Fruit fly (Drosophila melanogaster) whole organism, pupa: Measurements from ENCODE around the gene CG14207.

Experiments used
- CG10348 ChIP-seq: fragments of 200-800 bp; sonication (Bioruptor generic); IDR thresholded peaks from 2 replicates; pipeline ENCODE4 v1.3.6; 2022; ENCODE audit warnings: missing biosample characterization, missing genetic modification characterization
- CG12605 ChIP-seq: fragments of 200-800 bp; sonication (Bioruptor generic); IDR thresholded peaks from 2 replicates; pipeline ENCODE4 v1.3.6; 2022; ENCODE audit warnings: missing biosample characterization, missing genetic modification characterization
- CG13204 ChIP-seq: fragments of 200-800 bp; sonication (Bioruptor generic); optimal IDR thresholded peaks from 2 replicates; lab custom pipeline; 2018; ENCODE audit warnings: missing biosample characterization, mild to moderate bottlenecking, missing genetic modification characterization, moderate library complexity
- CG14655 ChIP-seq: fragments of 200-800 bp; sonication (Bioruptor generic); optimal IDR thresholded peaks from 3 replicates; lab custom pipeline; 2017; ENCODE audit warnings: mild to moderate bottlenecking, missing biosample characterization, missing genetic modification reagents, missing genetic modification characterization
- CG15710 ChIP-seq: fragments of 200-800 bp; sonication (Bioruptor generic); optimal IDR thresholded peaks from 2 replicates; lab custom pipeline; 2018; ENCODE audit warnings: missing biosample characterization, mild to moderate bottlenecking, missing genetic modification characterization, moderate library complexity
- CG17806 ChIP-seq: fragments of 200-800 bp; sonication (Bioruptor generic); optimal IDR thresholded peaks from 2 replicates; lab custom pipeline; 2018; ENCODE audit warnings: missing biosample characterization, mild to moderate bottlenecking, missing genetic modification characterization, moderate library complexity
- CG32121 ChIP-seq: fragments of 200-800 bp; sonication (Bioruptor generic); IDR thresholded peaks from 2 replicates; pipeline ENCODE4 v1.3.6; 2022; ENCODE audit warnings: missing biosample characterization, missing genetic modification characterization
- CG34367 ChIP-seq: fragments of 200-800 bp; sonication (Bioruptor generic); optimal IDR thresholded peaks from 2 replicates; lab custom pipeline; 2018; ENCODE audit warnings: missing biosample characterization, mild to moderate bottlenecking, missing genetic modification characterization
- CG4496 ChIP-seq: fragments of 200-800 bp; sonication (Bioruptor generic); IDR thresholded peaks from 3 replicates; pipeline ENCODE4 v1.3.6; 2022; ENCODE audit warnings: missing biosample characterization, missing genetic modification characterization
- CG8159 ChIP-seq: fragments of 200-800 bp; sonication (Bioruptor generic); optimal IDR thresholded peaks from 3 replicates; lab custom pipeline; 2018; ENCODE audit warnings: missing biosample characterization, mild to moderate bottlenecking, missing genetic modification characterization, moderate library complexity
- CG8301 ChIP-seq: fragments of 200-800 bp; sonication (Bioruptor generic); optimal IDR thresholded peaks from 2 replicates; lab custom pipeline; 2018; ENCODE audit warnings: missing biosample characterization, mild to moderate bottlenecking, missing genetic modification characterization
- CG9948 ChIP-seq: fragments of 200-800 bp; sonication (Bioruptor generic); optimal IDR thresholded peaks from 2 replicates; lab custom pipeline; 2018; ENCODE audit warnings: missing biosample characterization, mild to moderate bottlenecking, missing genetic modification characterization, moderate library complexity
- D1 ChIP-seq: fragments of 200-800 bp; sonication (Bioruptor generic); optimal IDR thresholded peaks from 2 replicates; lab custom pipeline; 2018; ENCODE audit warnings: missing biosample characterization, mild to moderate bottlenecking, missing genetic modification characterization, moderate library complexity
- EcR ChIP-seq: fragments of 200-800 bp; sonication (Bioruptor generic); optimal IDR thresholded peaks from 3 replicates; lab custom pipeline; 2019; ENCODE audit warnings: missing biosample characterization, missing genetic modification characterization, mild to moderate bottlenecking, moderate library complexity, missing genetic modification reagents
- Ets98B ChIP-seq: fragments of 200-800 bp; sonication (Bioruptor generic); IDR thresholded peaks from 2 replicates; pipeline ENCODE4 v1.3.6; 2022; ENCODE audit warnings: missing biosample characterization, missing genetic modification characterization
- Pif1A ChIP-seq: fragments of 200-800 bp; sonication (Bioruptor generic); optimal IDR thresholded peaks from 3 replicates; lab custom pipeline; 2016; ENCODE audit warnings: missing biosample characterization, missing genetic modification characterization
- Pif1B ChIP-seq: fragments of 200-800 bp; sonication (Bioruptor generic); optimal IDR thresholded peaks from 3 replicates; lab custom pipeline; 2016; ENCODE audit warnings: missing biosample characterization, missing genetic modification characterization
- Snoo ChIP-seq: fragments of 200-800 bp; sonication (Bioruptor generic); optimal IDR thresholded peaks from 3 replicates; lab custom pipeline; 2017; ENCODE audit warnings: missing biosample characterization, mild to moderate bottlenecking, missing genetic modification characterization, inconsistent platforms
- fd96Ca ChIP-seq: fragments of 200-800 bp; sonication (Bioruptor generic); IDR thresholded peaks from 3 replicates; pipeline ENCODE4 v1.3.6; 2022; ENCODE audit warnings: missing biosample characterization, missing genetic modification characterization
- gl ChIP-seq: fragments of 200-800 bp; sonication (Bioruptor generic); optimal IDR thresholded peaks from 2 replicates; lab custom pipeline; 2018; ENCODE audit warnings: missing biosample characterization, mild to moderate bottlenecking, missing genetic modification characterization
- rn ChIP-seq: fragments of 200-800 bp; sonication (Bioruptor generic); IDR thresholded peaks from 2 replicates; pipeline ENCODE4 v1.3.6; 2022; ENCODE audit warnings: missing biosample characterization, missing genetic modification characterization

The CG14207 gene

DNA sequence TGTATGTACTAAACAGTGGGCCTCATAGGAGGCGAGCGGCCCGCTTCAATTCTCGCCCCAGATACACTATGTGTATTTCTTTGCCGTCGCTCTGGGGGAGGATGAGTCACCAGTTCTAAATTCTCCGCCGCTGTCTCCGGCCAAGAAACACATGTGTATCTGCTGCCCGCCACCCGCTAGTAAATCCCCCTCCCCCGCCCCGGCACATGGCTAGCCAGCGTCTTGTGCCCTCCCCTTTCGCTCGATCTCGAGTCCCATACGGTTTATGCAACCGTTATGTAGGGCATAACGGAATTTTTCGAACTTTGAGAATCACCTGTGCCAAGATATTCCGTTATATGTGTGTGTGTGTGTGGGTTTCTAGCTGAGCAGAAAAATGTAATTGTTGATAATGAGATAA, 916 bp downstream of the CG14207 start:
- TF ChIP-seq CG13204 (GFP tag; lab: Kevin White, UChicago) (peak; percentile 29), EcR (GFP tag; lab: Kevin White, UChicago) (no peak)

DNA sequence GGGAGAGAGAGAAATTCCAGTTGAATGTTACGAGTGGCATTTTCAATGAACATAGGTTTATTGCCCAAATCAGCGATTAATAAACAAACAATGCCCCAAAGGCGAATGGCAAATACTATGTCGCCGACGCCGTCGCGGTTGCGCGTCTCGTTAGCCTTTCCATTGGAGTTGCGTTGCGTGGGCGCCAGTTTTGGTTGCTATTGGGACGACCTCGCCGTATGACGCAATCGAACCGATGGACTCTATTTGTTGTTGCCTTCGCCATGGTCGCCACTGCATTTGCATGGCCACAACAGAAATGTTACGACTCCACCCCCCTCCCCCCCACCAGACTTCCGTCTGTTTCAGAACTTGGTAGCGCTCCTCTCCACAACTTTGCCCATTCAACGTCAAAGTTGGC, 1.6 kb downstream of the CG14207 start:
- TF ChIP-seq fd96Ca (GFP tag; lab: Robert Waterston, UW) (no peak), CG12605 (GFP tag; lab: Robert Waterston, UW) (no peak), CG17806 (no peak), CG4496 (GFP tag; lab: Robert Waterston, UW) (no peak), CG9948 (tag; lab: Kevin White, UChicago) (no peak), EcR (GFP tag; lab: Kevin White, UChicago) (no peak), D1 (no peak), rn (no peak), gl (no peak), CG14655 (no peak), CG34367 (no peak), Pif1B (no peak)

DNA sequence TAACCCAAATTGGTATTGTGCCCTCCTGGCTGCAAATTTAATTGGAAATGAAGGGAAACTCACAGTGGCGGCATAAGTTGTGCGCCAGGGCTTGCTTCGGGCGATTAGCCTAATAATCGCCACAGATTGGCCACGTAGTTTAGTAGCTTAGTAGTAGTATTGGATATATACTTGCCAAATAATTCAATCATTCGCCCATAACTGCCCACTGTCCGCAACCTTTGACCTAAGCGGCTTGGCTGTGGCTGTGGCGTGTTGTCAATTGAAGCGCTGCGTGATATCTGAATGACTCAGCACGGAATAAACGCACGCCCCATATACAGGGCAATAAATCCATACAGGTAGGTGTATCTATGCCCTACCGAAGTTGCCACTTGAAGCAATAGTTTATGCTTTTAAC, 2.0 kb downstream of the CG14207 start:
- no peak for TF ChIP-seq CG9948 (tag; lab: Kevin White, UChicago)
- no peak for TF ChIP-seq Snoo (tag; lab: Kevin White, UChicago)
- TF ChIP-seq Pif1A (GFP tag; lab: Kevin White, UChicago), result no peak
- TF ChIP-seq CG8159 (tag; lab: Kevin White, UChicago), result no peak
- no peak for TF ChIP-seq CG34367
- TF ChIP-seq gl, result no peak
- TF ChIP-seq, all 21 proteins: peak for 0

DNA sequence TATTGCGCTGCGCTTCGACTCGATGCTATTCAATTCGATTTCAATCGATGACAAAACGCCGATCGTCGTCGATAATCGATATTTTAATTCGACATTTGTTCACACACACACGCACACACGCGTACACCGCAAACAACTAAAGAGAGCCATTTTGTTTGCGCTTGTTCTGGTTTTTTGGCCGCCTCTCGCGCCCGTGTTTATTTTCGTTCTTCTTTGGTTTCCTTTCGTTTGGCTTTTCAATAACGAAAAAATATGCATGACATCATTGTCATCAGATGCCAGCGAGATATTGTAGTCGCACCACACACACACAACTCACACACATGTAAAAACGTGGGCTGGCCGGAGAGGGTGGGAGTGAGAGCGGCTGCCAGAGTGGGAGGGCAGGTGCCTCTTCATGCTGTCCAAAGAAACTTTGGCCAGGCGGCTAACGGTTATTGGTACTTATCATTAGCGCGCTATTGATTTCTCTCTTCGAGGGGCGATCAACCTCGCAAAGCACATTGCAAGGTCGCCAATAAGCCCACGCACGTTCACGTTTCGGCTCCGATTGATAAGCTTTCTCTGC, 3.1 kb downstream of the CG14207 start:
- TF ChIP-seq CG4496 (GFP tag; lab: Robert Waterston, UW) (no peak), CG13204 (GFP tag; lab: Kevin White, UChicago) (no peak), Pif1B (no peak), CG8159 (tag; lab: Kevin White, UChicago) (no peak), CG15710 (tag; lab: Kevin White, UChicago) (no peak), EcR (GFP tag; lab: Kevin White, UChicago) (peak; percentile 51)

DNA sequence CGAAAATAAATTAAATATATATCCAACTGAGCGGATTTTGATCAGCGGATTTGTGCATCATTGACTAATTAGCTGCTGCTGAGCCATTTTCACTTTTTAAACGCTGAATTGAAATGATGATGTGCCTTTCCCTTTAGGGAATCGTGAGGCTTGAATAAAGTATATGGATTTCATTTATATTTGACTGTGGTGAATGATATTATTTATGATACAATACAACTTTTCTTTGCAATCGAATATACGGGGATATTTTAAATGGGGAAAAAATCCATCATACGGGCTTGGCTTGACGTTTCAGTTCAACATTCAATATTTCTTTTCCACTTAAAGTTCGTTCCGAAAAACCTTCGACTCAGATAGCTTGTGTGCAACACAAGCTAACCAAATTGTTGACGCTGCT, 6.2 kb downstream of the CG14207 start, which contains the start of the genes Shawn and Tyler:
Shawn (plus strand) TSS at position 301 of the 400 bp plus-strand sequence.
Tyler (plus strand) TSS at position 301 of the 400 bp plus-strand sequence.
- TF ChIP-seq CG10348 (GFP tag; lab: Robert Waterston, UW) (no peak), Pif1B (no peak), CG13204 (GFP tag; lab: Kevin White, UChicago) (no peak), CG8159 (tag; lab: Kevin White, UChicago) (no peak), Pif1A (GFP tag; lab: Kevin White, UChicago) (no peak), fd96Ca (GFP tag; lab: Robert Waterston, UW) (no peak), rn (no peak), CG9948 (tag; lab: Kevin White, UChicago) (no peak), EcR (GFP tag; lab: Kevin White, UChicago) (no peak), CG32121 (no peak), gl (no peak)

DNA sequence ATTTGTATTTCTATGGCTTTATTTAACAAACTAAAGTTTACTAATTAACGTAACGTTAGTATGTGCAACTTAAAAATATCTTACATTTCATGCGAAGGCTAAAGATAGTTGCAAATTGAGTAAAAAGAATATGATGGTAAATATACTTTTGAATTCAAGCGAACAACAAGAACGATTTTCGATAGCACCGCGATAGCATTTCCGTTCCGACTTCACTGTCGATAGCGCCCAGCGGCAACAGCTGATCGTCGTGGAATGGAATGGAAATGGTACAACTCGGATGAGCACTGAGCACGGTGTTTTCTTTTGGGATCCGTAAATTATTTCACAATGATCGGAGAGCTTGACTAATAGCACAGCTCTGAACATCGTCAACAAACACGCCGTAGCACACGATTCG, 8.5 kb downstream of the CG14207 start:
- TF ChIP-seq CG15710 (tag; lab: Kevin White, UChicago), result no peak
- TF ChIP-seq gl, result peak; percentile 34
- no peak for TF ChIP-seq CG17806
- peak; percentile 10; the same call in 1 of the 2 replicates for TF ChIP-seq Ets98B (GFP tag; lab: Robert Waterston, UW)
- TF ChIP-seq CG12605 (GFP tag; lab: Robert Waterston, UW), result peak; percentile 57
- no peak for TF ChIP-seq CG10348 (GFP tag; lab: Robert Waterston, UW)
- TF ChIP-seq CG34367, result peak; percentile 45
- no peak for TF ChIP-seq CG32121
- no peak for TF ChIP-seq CG13204 (GFP tag; lab: Kevin White, UChicago)
- no peak for TF ChIP-seq rn
- TF ChIP-seq CG9948 (tag; lab: Kevin White, UChicago), result no peak
- TF ChIP-seq Pif1A (GFP tag; lab: Kevin White, UChicago), result no peak
- no peak for TF ChIP-seq D1
- no peak for TF ChIP-seq EcR (GFP tag; lab: Kevin White, UChicago)
- TF ChIP-seq Snoo (tag; lab: Kevin White, UChicago), result peak; percentile 60
- peak; percentile 83 for TF ChIP-seq CG4496 (GFP tag; lab: Robert Waterston, UW)
- no peak for TF ChIP-seq Pif1B
- no peak for TF ChIP-seq fd96Ca (GFP tag; lab: Robert Waterston, UW)
- TF ChIP-seq CG8159 (tag; lab: Kevin White, UChicago), result no peak
- TF ChIP-seq CG8301, result no peak
- TF ChIP-seq CG14655, result no peak

DNA sequence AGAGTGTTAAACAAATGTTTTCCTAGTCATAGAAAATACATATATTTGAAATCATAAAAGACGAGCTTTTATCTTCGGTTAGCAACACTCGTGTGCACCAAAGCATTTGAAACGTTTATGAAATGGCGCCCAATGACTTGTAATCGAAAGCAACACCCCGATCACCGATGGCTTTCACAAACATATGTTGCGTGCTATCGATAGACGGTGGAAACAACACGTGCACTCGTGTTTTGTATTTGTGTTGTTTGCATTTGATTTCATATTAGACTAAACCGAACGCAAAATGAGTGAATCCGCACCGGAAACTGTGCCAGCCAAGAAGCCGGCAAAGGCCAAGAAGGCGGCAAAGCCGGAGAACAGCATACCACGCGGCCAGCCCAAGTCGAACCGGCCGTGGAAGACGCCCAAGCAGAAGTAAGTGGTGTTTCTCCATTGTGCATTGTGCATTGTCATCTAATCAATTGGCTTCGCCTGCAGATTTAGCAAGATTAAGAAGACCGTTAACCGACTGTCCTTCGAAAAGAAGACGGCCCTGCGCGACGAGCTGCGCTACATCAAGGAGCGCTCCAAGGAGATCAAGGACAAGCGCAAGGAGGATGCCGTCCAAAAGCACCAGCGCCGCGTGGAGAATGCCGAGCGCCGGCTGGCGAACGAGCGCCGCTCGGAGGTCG, 11.1 kb downstream of the CG14207 start, which contains the start of gene CG14210:
CG14210 (plus strand) TSS at position 207 of the 674 bp plus-strand sequence.
- no peak for TF ChIP-seq Ets98B (GFP tag; lab: Robert Waterston, UW)
- no peak for TF ChIP-seq CG14655
- no peak for TF ChIP-seq Pif1B
